Worm (Caenorhabditis elegans) whole organism, early embryonic: Measurements from ENCODE around the gene C11H1.9.

ENCODE experiments used
- B0310.2 ChIP-seq: sonication (generic microtip); optimal IDR thresholded peaks from 2 replicates; lab custom pipeline; 2016; ENCODE audit warnings: mild to moderate bottlenecking, missing genetic modification characterization, missing compliant biosample characterization
- F13C5.2 ChIP-seq: sonication (generic microtip); optimal IDR thresholded peaks from 2 replicates; lab custom pipeline; 2017; ENCODE audit warnings: mild to moderate bottlenecking, missing genetic modification characterization, inconsistent platforms, missing compliant biosample characterization
- ama-1 ChIP-seq: fragments of 150-350 bp; optimal IDR thresholded peaks from 2 replicates; lab custom pipeline; 2014
- hnd-1 ChIP-seq: sonication (generic microtip); optimal IDR thresholded peaks from 2 replicates; lab custom pipeline; 2016; ENCODE audit warnings: missing genetic modification characterization, missing compliant biosample characterization

ce11 chrX:14327398-14327797 lies 7.2 kb upstream of the C11H1.9 start, which contains the start of gene C11H1.7:
- no peak for TF ChIP-seq ama-1 (lab: Kevin White, UChicago)
- no peak for TF ChIP-seq hnd-1 (tag; lab: Kevin White, UChicago)
- TF ChIP-seq B0310.2 (tag; lab: Kevin White, UChicago) = no peak
- TF ChIP-seq F13C5.2 (tag; lab: Kevin White, UChicago) = no peak
